Fruit fly (Drosophila melanogaster) whole organism, embryonic: Measurements from ENCODE around the gene Or83a.

Experiments
- Adf1 ChIP-seq: fragments of 200-800 bp; sonication (Bioruptor generic); IDR thresholded peaks from 2 replicates; pipeline ENCODE4 v1.3.6; 2022; ENCODE audit warnings: missing biosample characterization, missing genetic modification characterization
- Awh ChIP-seq: fragments of 200-800 bp; sonication (Bioruptor generic); IDR thresholded peaks from 2 replicates; pipeline ENCODE4, ENCODE4 v1.3.6; 2022; ENCODE audit warnings: missing biosample characterization, missing genetic modification characterization
- Bgb ChIP-seq: fragments of 200-800 bp; sonication (Bioruptor generic); IDR thresholded peaks from 2 replicates; pipeline ENCODE4 v1.3.6; 2022; ENCODE audit warnings: missing biosample characterization, missing genetic modification characterization; ENCODE audit not compliant: partially characterized antibody
- CG1024 ChIP-seq: fragments of 200-800 bp; sonication (Bioruptor generic); IDR thresholded peaks from 2 replicates; pipeline ENCODE4 v1.3.6; 2022; ENCODE audit warnings: missing biosample characterization, missing genetic modification characterization
- CG10431 ChIP-seq: fragments of 200-800 bp; sonication (Bioruptor generic); optimal IDR thresholded peaks from 3 replicates; lab custom pipeline; 2018; ENCODE audit warnings: missing biosample characterization, mild to moderate bottlenecking, missing genetic modification characterization
- CG10543 ChIP-seq: fragments of 200-800 bp; sonication (Bioruptor generic); optimal IDR thresholded peaks from 3 replicates; lab custom pipeline; 2017; ENCODE audit warnings: missing biosample characterization, mild to moderate bottlenecking, missing genetic modification characterization, moderate library complexity
- CG13424 ChIP-seq: fragments of 200-800 bp; sonication (Bioruptor generic); optimal IDR thresholded peaks from 2 replicates; lab custom pipeline; 2019; ENCODE audit warnings: missing biosample characterization, mild to moderate bottlenecking, missing genetic modification characterization, moderate library complexity
- CG13894 ChIP-seq: fragments of 200-800 bp; sonication (Bioruptor generic); optimal IDR thresholded peaks from 3 replicates; lab custom pipeline; 2018; ENCODE audit warnings: missing biosample characterization, mild to moderate bottlenecking, missing genetic modification characterization, moderate library complexity
- CG15269 ChIP-seq: fragments of 200-800 bp; sonication (Bioruptor generic); optimal IDR thresholded peaks from 2 replicates; lab custom pipeline; 2018; ENCODE audit warnings: missing biosample characterization, mild to moderate bottlenecking, missing genetic modification characterization, moderate library complexity
- CG1529 ChIP-seq: fragments of 200-800 bp; sonication (Bioruptor generic); optimal IDR thresholded peaks from 3 replicates; lab custom pipeline; 2018; ENCODE audit warnings: missing biosample characterization, missing genetic modification characterization
- CG17361 ChIP-seq: fragments of 200-800 bp; sonication (Bioruptor generic); IDR thresholded peaks from 3 replicates; pipeline ENCODE4 v1.3.6; 2022; ENCODE audit warnings: missing biosample characterization, missing genetic modification characterization
- CG17568 ChIP-seq: fragments of 200-800 bp; sonication (Bioruptor generic); optimal IDR thresholded peaks from 2 replicates; lab custom pipeline; 2018; ENCODE audit warnings: missing biosample characterization, mild to moderate bottlenecking, missing genetic modification characterization, moderate library complexity
- CG17912 ChIP-seq: fragments of 200-800 bp; sonication (Bioruptor generic); optimal IDR thresholded peaks from 2 replicates; lab custom pipeline; 2018; ENCODE audit warnings: missing biosample characterization, mild to moderate bottlenecking, missing genetic modification characterization
- CG30403 ChIP-seq: fragments of 200-800 bp; sonication (Bioruptor generic); optimal IDR thresholded peaks from 3 replicates; lab custom pipeline; 2016; ENCODE audit warnings: missing biosample characterization, missing genetic modification characterization
- CG30431 ChIP-seq: fragments of 200-800 bp; sonication (Bioruptor generic); optimal IDR thresholded peaks from 2 replicates; lab custom pipeline; 2017; ENCODE audit warnings: missing biosample characterization, missing genetic modification characterization
- CG3838 ChIP-seq: fragments of 200-800 bp; sonication (Bioruptor generic); optimal IDR thresholded peaks from 3 replicates; lab custom pipeline; 2016; ENCODE audit warnings: missing biosample characterization, missing genetic modification characterization
- CG5245 ChIP-seq: fragments of 200-800 bp; sonication (Bioruptor generic); optimal IDR thresholded peaks from 3 replicates; lab custom pipeline; 2016; ENCODE audit warnings: missing biosample characterization, missing genetic modification characterization
- CG6854 ChIP-seq: fragments of 200-800 bp; sonication (Bioruptor generic); optimal IDR thresholded peaks from 3 replicates; lab custom pipeline; 2017; ENCODE audit warnings: missing biosample characterization, mild to moderate bottlenecking, missing genetic modification characterization
- CG8290 ChIP-seq, 3 experiments: fragments of 200-800 bp; sonication (Bioruptor generic); optimal IDR thresholded peaks; 2 replicates each; lab custom pipeline; 2016 to 2019; ENCODE audit warnings: missing biosample characterization in 3 of 3, missing genetic modification characterization in 3 of 3, mild to moderate bottlenecking in 2 of 3, moderate library complexity in 1 of 3
- CG9609 ChIP-seq: fragments of 200-800 bp; sonication (Bioruptor generic); optimal IDR thresholded peaks from 3 replicates; lab custom pipeline; 2016; ENCODE audit warnings: missing biosample characterization, missing genetic modification characterization
- CG9727 ChIP-seq: fragments of 200-800 bp; sonication (Bioruptor generic); optimal IDR thresholded peaks from 3 replicates; lab custom pipeline; 2017; ENCODE audit warnings: missing biosample characterization, mild to moderate bottlenecking, missing genetic modification characterization
- CG9932 ChIP-seq: fragments of 200-800 bp; sonication (Bioruptor generic); IDR thresholded peaks from 2 replicates; pipeline ENCODE4 v1.3.6; 2022; ENCODE audit warnings: missing biosample characterization, missing genetic modification characterization
- Camta ChIP-seq: fragments of 200-800 bp; sonication (Bioruptor generic); optimal IDR thresholded peaks from 2 replicates; lab custom pipeline; 2016; ENCODE audit warnings: missing biosample characterization, missing genetic modification characterization
- CkIIα-i1 ChIP-seq: fragments of 200-800 bp; sonication (Bioruptor generic); IDR thresholded peaks from 2 replicates; pipeline ENCODE4 v1.3.6; 2022; ENCODE audit warnings: missing biosample characterization, missing genetic modification characterization
- CrebB ChIP-seq: fragments of 200-800 bp; sonication (Bioruptor generic); optimal IDR thresholded peaks from 3 replicates; lab custom pipeline; 2018; ENCODE audit warnings: missing biosample characterization, mild to moderate bottlenecking, missing genetic modification characterization
- Fer2 ChIP-seq: fragments of 200-800 bp; sonication (Bioruptor generic); optimal IDR thresholded peaks from 2 replicates; lab custom pipeline; 2018; ENCODE audit warnings: missing biosample characterization, mild to moderate bottlenecking, missing genetic modification characterization, moderate library complexity
- Hr3 ChIP-seq: fragments of 200-800 bp; sonication (Bioruptor generic); optimal IDR thresholded peaks from 3 replicates; lab custom pipeline; 2016; ENCODE audit warnings: missing biosample characterization, missing genetic modification characterization
- Ravus ChIP-seq: fragments of 200-800 bp; sonication (Bioruptor generic); IDR thresholded peaks from 2 replicates; pipeline ENCODE4 v1.3.6; 2022; ENCODE audit warnings: missing biosample characterization, missing genetic modification characterization
- Rx ChIP-seq: fragments of 200-800 bp; sonication (Bioruptor generic); IDR thresholded peaks from 2 replicates; pipeline ENCODE4 v1.3.6; 2022; ENCODE audit warnings: missing biosample characterization, missing genetic modification characterization
- Vsx1 ChIP-seq: fragments of 200-800 bp; sonication (Bioruptor generic); optimal IDR thresholded peaks from 2 replicates; lab custom pipeline; 2017; ENCODE audit warnings: missing biosample characterization, mild to moderate bottlenecking, missing genetic modification characterization, missing genetic modification reagents
- az2 ChIP-seq: fragments of 200-800 bp; sonication (Bioruptor generic); optimal IDR thresholded peaks from 3 replicates; lab custom pipeline; 2016; ENCODE audit warnings: missing biosample characterization, missing genetic modification characterization
- crc ChIP-seq: fragments of 200-800 bp; sonication (Bioruptor generic); optimal IDR thresholded peaks from 2 replicates; lab custom pipeline; 2016; ENCODE audit warnings: missing biosample characterization, missing genetic modification characterization
- dmrt11E ChIP-seq: fragments of 200-800 bp; sonication (Bioruptor generic); optimal IDR thresholded peaks from 3 replicates; lab custom pipeline; 2018; ENCODE audit warnings: missing biosample characterization, mild to moderate bottlenecking, missing genetic modification characterization, moderate library complexity
- esg ChIP-seq: fragments of 200-800 bp; sonication (Bioruptor generic); conservative IDR thresholded peaks from 2 replicates; pipeline ENCODE4 v1.3.6; 2022; ENCODE audit warnings: missing biosample characterization, missing genetic modification characterization
- eve ChIP-seq, 2 experiments: fragments of >200 bp; optimal IDR thresholded peaks; 2 replicates each; lab custom pipeline; 2017; ENCODE audit warnings: missing biosample characterization in 2 of 2, missing genetic modification characterization in 2 of 2
- ewg ChIP-seq: fragments of 200-800 bp; sonication (Bioruptor generic); optimal IDR thresholded peaks from 3 replicates; lab custom pipeline; 2017; ENCODE audit warnings: mild to moderate bottlenecking, missing biosample characterization, missing genetic modification reagents, missing genetic modification characterization
- fru ChIP-seq: fragments of >200 bp; optimal IDR thresholded peaks from 2 replicates; lab custom pipeline; 2017
- gro ChIP-seq: fragments of 200-800 bp; sonication (Bioruptor generic); optimal IDR thresholded peaks from 2 replicates; lab custom pipeline; 2016; ENCODE audit warnings: missing biosample characterization, missing genetic modification characterization
- hth ChIP-seq: fragments of >200 bp; optimal IDR thresholded peaks from 2 replicates; lab custom pipeline; 2017; ENCODE audit warnings: inconsistent platforms
- lilli ChIP-seq: fragments of 200-800 bp; sonication (Bioruptor generic); optimal IDR thresholded peaks from 3 replicates; lab custom pipeline; 2016; ENCODE audit warnings: missing biosample characterization, missing genetic modification characterization
- lola ChIP-seq, 3 experiments: fragments of >200 bp in 2 of 3; fragments of 200-800 bp in 1 of 3; sonication (Bioruptor generic) in 1 of 3; optimal IDR thresholded peaks; 2 replicates each; lab custom pipeline; 2017 to 2019; ENCODE audit warnings: missing biosample characterization in 3 of 3, missing genetic modification characterization in 3 of 3, mild to moderate bottlenecking in 1 of 3, moderate library complexity in 1 of 3
- nmo ChIP-seq: fragments of 200-800 bp; sonication (Bioruptor generic); optimal IDR thresholded peaks from 2 replicates; lab custom pipeline; 2018; ENCODE audit warnings: missing biosample characterization, mild to moderate bottlenecking, missing genetic modification characterization, moderate library complexity
- p53 ChIP-seq: fragments of 200-800 bp; sonication (Bioruptor generic); optimal IDR thresholded peaks from 2 replicates; lab custom pipeline; 2016; ENCODE audit warnings: missing biosample characterization, missing genetic modification characterization
- phol ChIP-seq: fragments of 200-800 bp; sonication (Bioruptor generic); optimal IDR thresholded peaks from 3 replicates; lab custom pipeline; 2018; ENCODE audit warnings: missing biosample characterization, mild to moderate bottlenecking, missing genetic modification characterization, moderate library complexity
- pnt ChIP-seq: fragments of 200-800 bp; sonication (Bioruptor generic); optimal IDR thresholded peaks from 3 replicates; lab custom pipeline; 2016; ENCODE audit warnings: missing biosample characterization, missing genetic modification characterization
- pum ChIP-seq: fragments of 200-800 bp; sonication (Bioruptor generic); optimal IDR thresholded peaks from 2 replicates; lab custom pipeline; 2016; ENCODE audit warnings: missing biosample characterization, missing genetic modification characterization
- sc ChIP-seq, 3 experiments: fragments of >200 bp in 2 of 3; fragments of 200-800 bp in 1 of 3; sonication (Bioruptor generic) in 1 of 3; optimal IDR thresholded peaks; 2 replicates in 2 of 3; 3 replicates in 1 of 3; lab custom pipeline; 2017; ENCODE audit warnings: mild to moderate bottlenecking in 1 of 3, missing biosample characterization in 1 of 3, missing genetic modification characterization in 1 of 3, missing genetic modification reagents in 1 of 3
- wdn ChIP-seq: fragments of 200-800 bp; sonication (Bioruptor generic); IDR thresholded peaks from 2 replicates; pipeline ENCODE4 v1.3.6; 2022; ENCODE audit warnings: missing biosample characterization, missing genetic modification characterization
- wor ChIP-seq: fragments of 200-800 bp; sonication (Bioruptor generic); IDR thresholded peaks from 2 replicates; pipeline ENCODE4 v1.3.6; 2022; ENCODE audit warnings: missing biosample characterization, missing genetic modification characterization
- yki ChIP-seq: fragments of >200 bp; optimal IDR thresholded peaks from 3 replicates; lab custom pipeline; 2018
- zfh2 ChIP-seq: fragments of 200-800 bp; sonication (Bioruptor generic); optimal IDR thresholded peaks from 2 replicates; lab custom pipeline; 2016; ENCODE audit warnings: missing biosample characterization, missing genetic modification characterization

Gene Or83a

dm6 chr3R:5371563-5371962 is 27.4 kb downstream of the Or83a start, which contains the start of gene Polr2F (continued):
- TF ChIP-seq gro (GFP tag; lab: Kevin White, UChicago) (peak; percentile 96), CG13424 (tag; lab: Kevin White, UChicago) (peak; percentile 73), pum (GFP tag; lab: Kevin White, UChicago) (peak; percentile 90), CkIIα-i1 (no peak), CG6854 (GFP tag; lab: Kevin White, UChicago) (peak; percentile 68), CG17912 (peak; percentile 92), CG30431 (GFP tag; lab: Kevin White, UChicago) (peak; percentile 70), wor (GFP tag; lab: Robert Waterston, UW) (no peak), CG10431 (GFP tag; lab: Kevin White, UChicago) (no peak), pnt (peak; percentile 89), Adf1 (GFP tag; lab: Robert Waterston, UW) (peak; percentile 72), sc (optimal IDR thresholded peaks at IDR 0.05; lab: Kevin White, UChicago) (no peak), sc (GFP tag; optimal IDR thresholded peaks at IDR 0.05; lab: Kevin White, UChicago) (no peak), CG9727 (GFP tag; lab: Kevin White, UChicago) (peak; percentile 35), dmrt11E (peak; percentile 65), CG1024 (GFP tag; lab: Robert Waterston, UW) (peak; percentile 53), Vsx1 (GFP tag; lab: Kevin White, UChicago) (no peak), CG17361 (GFP tag; lab: Robert Waterston, UW) (peak; percentile 62), CG3838 (GFP tag; lab: Kevin White, UChicago) (peak; percentile 67), nmo (peak; percentile 78), CrebB (tag; lab: Kevin White, UChicago) (peak; percentile 69), CG15269 (tag; lab: Kevin White, UChicago) (no peak), zfh2 (peak; percentile 97), CG8290 (GFP tag; optimal IDR thresholded peaks at IDR 0.05; lab: Kevin White, UChicago) (peak; percentile 89), CG8290 (tag; optimal IDR thresholded peaks at IDR 0.05; lab: Kevin White, UChicago) (peak in 1 of 2 experiments; percentile 95), wdn (GFP tag; lab: Robert Waterston, UW) (no peak), yki (lab: Kevin White, UChicago) (no peak), Fer2 (tag; lab: Kevin White, UChicago) (peak; percentile 59), esg (GFP tag; lab: Robert Waterston, UW) (0 out of 2 replicates have a peak, but pooled peaks have one; percentile 42), CG1529 (peak; percentile 2), CG13894 (tag; lab: Kevin White, UChicago) (peak; percentile 89), lola (GFP tag; optimal IDR thresholded peaks at IDR 0.05; lab: Kevin White, UChicago) (peak in 1 of 3 experiments; percentile 51), CG9932 (peak; percentile 98), CG5245 (GFP tag; lab: Kevin White, UChicago) (peak; percentile 81), CG17568 (GFP tag; lab: Kevin White, UChicago) (no peak), ewg (peak; percentile 100), az2 (GFP tag; lab: Kevin White, UChicago) (peak; percentile 82), crc (GFP tag; lab: Kevin White, UChicago) (peak; percentile 78), CG30403 (GFP tag; lab: Kevin White, UChicago) (peak; percentile 89), eve (GFP tag; optimal IDR thresholded peaks at IDR 0.05; lab: Kevin White, UChicago) (no peak), Bgb (GFP tag; lab: Robert Waterston, UW) (peak; percentile 63), lilli (GFP tag; lab: Kevin White, UChicago) (peak; percentile 95), Hr3 (GFP tag; lab: Kevin White, UChicago) (peak; percentile 83), Rx (peak; percentile 45; the same call in 1 of the 2 replicates), p53 (GFP tag; lab: Kevin White, UChicago) (peak; percentile 80), hth (lab: Kevin White, UChicago) (no peak), phol (tag; lab: Kevin White, UChicago) (peak; percentile 78), CG9609 (peak; percentile 92), Awh (peak; percentile 28; the same call in 1 of the 2 replicates), Camta (GFP tag; lab: Kevin White, UChicago) (peak; percentile 80), Ravus (GFP tag; lab: Robert Waterston, UW) (no peak), CG10543 (GFP tag; lab: Kevin White, UChicago) (peak; percentile 82), fru (lab: Kevin White, UChicago) (no peak)
